Fruit fly (Drosophila melanogaster): ENCODE data around the gene CG3437.
A peak's percentile ranks its signal among the peaks of the same experiment; 100 is the strongest.

CG3437 gene

dm6 chr3L:9460775-9461491 lies 3.5 kb upstream of the CG3437 start, which contains the start of the genes CG3434 and CG44838 (continued):
- TF ChIP-seq Dip3 (GFP tag; optimal IDR thresholded peaks at IDR 0.05) (peak; percentile 48), Usf (GFP tag; optimal IDR thresholded peaks at IDR 0.05) (peak; percentile 57), unc-4 (GFP tag; IDR thresholded peaks at IDR 0.05; ENCODE audit: partially characterized antibody) (peak; percentile 45; the same call in 1 of the 2 replicates), grn (GFP tag; optimal IDR thresholded peaks at IDR 0.05) (peak; percentile 48), gce (GFP tag; IDR thresholded peaks at IDR 0.05) (no peak), CG6254 (GFP tag; optimal IDR thresholded peaks at IDR 0.05) (peak; percentile 40), tx (GFP tag; optimal IDR thresholded peaks at IDR 0.05) (peak; percentile 62), CG43689 (GFP tag; IDR thresholded peaks at IDR 0.05) (no peak), pros (GFP tag; optimal IDR thresholded peaks at IDR 0.05) (peak; percentile 17), abd-A (tag; optimal IDR thresholded peaks at IDR 0.05) (peak; percentile 80), NC2α (GFP tag; optimal IDR thresholded peaks at IDR 0.05) (peak; percentile 39), CG9437 (GFP tag; optimal IDR thresholded peaks at IDR 0.05) (peak; percentile 82), CG9876 (GFP tag; optimal IDR thresholded peaks at IDR 0.05) (peak; percentile 35), CG7928 (GFP tag; optimal IDR thresholded peaks at IDR 0.05) (peak; percentile 58), Mad (GFP tag; optimal IDR thresholded peaks at IDR 0.05) (peak; percentile 82), CrebB (tag; optimal IDR thresholded peaks at IDR 0.05) (peak; percentile 38), CG4328 (GFP tag; optimal IDR thresholded peaks at IDR 0.05) (peak; percentile 72), tio (GFP tag; optimal IDR thresholded peaks at IDR 0.05) (peak; percentile 70), Poxn (GFP tag; IDR thresholded peaks at IDR 0.05) (0 out of 2 replicates have a peak, but pooled peaks have one; percentile 28), D19A (tag; optimal IDR thresholded peaks at IDR 0.05) (peak; percentile 75), Opbp (GFP tag; IDR thresholded peaks at IDR 0.05; ENCODE audit: partially characterized antibody) (no peak; the same call in 2 of the 3 replicates), CG15011 (GFP tag; optimal IDR thresholded peaks at IDR 0.05) (peak; percentile 54), CG2199 (GFP tag; IDR thresholded peaks at IDR 0.05) (peak; percentile 76), NFAT (GFP tag; IDR thresholded peaks at IDR 0.05) (peak; percentile 56), CG14050 (GFP tag; IDR thresholded peaks at IDR 0.05) (peak; percentile 60), CG42726 (GFP tag; IDR thresholded peaks at IDR 0.05; ENCODE audit: partially characterized antibody) (no peak), CG7271 (tag; optimal IDR thresholded peaks at IDR 0.05) (peak; percentile 23), fu2 (GFP tag; optimal IDR thresholded peaks at IDR 0.05) (peak; percentile 39), Hr3 (GFP tag; optimal IDR thresholded peaks at IDR 0.05) (peak; percentile 82), sisA (GFP tag; IDR thresholded peaks at IDR 0.05) (peak; percentile 75), CG9932 (GFP tag; IDR thresholded peaks at IDR 0.05) (peak; percentile 87), wor (GFP tag; IDR thresholded peaks at IDR 0.05) (peak; percentile 61), pnt (GFP tag; optimal IDR thresholded peaks at IDR 0.05) (peak; percentile 53), CG15696 (tag; optimal IDR thresholded peaks at IDR 0.05) (peak; percentile 84), tin (GFP tag; optimal IDR thresholded peaks at IDR 0.05) (peak; percentile 84), Atf3 (GFP tag; optimal IDR thresholded peaks at IDR 0.05) (peak; percentile 73), NfI (GFP tag; optimal IDR thresholded peaks at IDR 0.05) (peak; percentile 72), so (GFP tag; IDR thresholded peaks at IDR 0.05) (no peak), Hr39 (optimal IDR thresholded peaks at IDR 0.05) (no peak), CG1529 (GFP tag; optimal IDR thresholded peaks at IDR 0.05) (peak; percentile 45), zen (tag; optimal IDR thresholded peaks at IDR 0.05) (peak; percentile 74), Aef1 (GFP tag; IDR thresholded peaks at IDR 0.05) (peak; percentile 57), fd102C (GFP tag; optimal IDR thresholded peaks at IDR 0.05) (peak; percentile 31), grau (tag; optimal IDR thresholded peaks at IDR 0.05) (peak; percentile 84), cad (GFP tag; optimal IDR thresholded peaks at IDR 0.05) (peak; percentile 15), knrl (GFP tag; IDR thresholded peaks at IDR 0.05; ENCODE audit: partially characterized antibody) (0 out of 3 replicates have a peak, but pooled peaks have one; percentile 18), CG15073 (GFP tag; optimal IDR thresholded peaks at IDR 0.05) (no peak), mirr (GFP tag; optimal IDR thresholded peaks at IDR 0.05) (peak; percentile 44), CG16815 (GFP tag; optimal IDR thresholded peaks at IDR 0.05) (peak; percentile 64), Blimp-1 (GFP tag; optimal IDR thresholded peaks at IDR 0.05) (peak; percentile 70)
